Worm (Caenorhabditis elegans) whole organism, L2 larva: ENCODE results near the gene F52C12.6.

Source experiments
- F13H6.1 ChIP-seq: sonication (generic microtip); optimal IDR thresholded peaks from 2 replicates; lab custom pipeline; 2016; ENCODE audit warnings: missing genetic modification characterization, missing compliant biosample characterization
- ZK546.5 ChIP-seq: sonication (generic microtip); optimal IDR thresholded peaks from 2 replicates; lab custom pipeline; 2017; ENCODE audit warnings: missing biosample characterization, missing genetic modification characterization
- alr-1 ChIP-seq: fragments of 150-350 bp; optimal IDR thresholded peaks from 2 replicates; lab custom pipeline; 2014; ENCODE audit warnings: missing biosample characterization, missing genetic modification characterization
- aly-2 ChIP-seq: fragments of 150-350 bp; optimal IDR thresholded peaks from 2 replicates; lab custom pipeline; 2014; ENCODE audit warnings: missing biosample characterization, missing genetic modification characterization
- crh-2 ChIP-seq: sonication (generic microtip); optimal IDR thresholded peaks from 2 replicates; lab custom pipeline; 2017; ENCODE audit warnings: missing biosample characterization, missing genetic modification characterization
- dmd-4 ChIP-seq: sonication (generic microtip); optimal IDR thresholded peaks from 2 replicates; lab custom pipeline; 2017; ENCODE audit warnings: missing biosample characterization, missing genetic modification characterization
- elt-3 ChIP-seq: sonication (generic microtip); optimal IDR thresholded peaks from 2 replicates; lab custom pipeline; 2017; ENCODE audit warnings: missing biosample characterization, missing genetic modification characterization
- nhr-11 ChIP-seq: fragments of 150-350 bp; optimal IDR thresholded peaks from 2 replicates; lab custom pipeline; 2014; ENCODE audit warnings: missing biosample characterization, missing genetic modification characterization
- nhr-129 ChIP-seq: fragments of 150-350 bp; optimal IDR thresholded peaks from 2 replicates; lab custom pipeline; 2014; ENCODE audit warnings: missing biosample characterization, missing genetic modification characterization
- nhr-21 ChIP-seq: fragments of 150-350 bp; optimal IDR thresholded peaks from 2 replicates; lab custom pipeline; 2014; ENCODE audit warnings: missing biosample characterization, missing genetic modification characterization
- nhr-23 ChIP-seq: fragments of 150-350 bp; optimal IDR thresholded peaks from 2 replicates; lab custom pipeline; 2014; ENCODE audit warnings: missing biosample characterization, missing genetic modification reagents, missing genetic modification characterization
- nhr-25 ChIP-seq: fragments of 150-350 bp; sonication (generic microtip); optimal IDR thresholded peaks from 3 replicates; lab custom pipeline; 2014; ENCODE audit warnings: missing biosample characterization, missing genetic modification characterization
- nhr-77 ChIP-seq: fragments of 150-350 bp; optimal IDR thresholded peaks from 2 replicates; lab custom pipeline; 2014; ENCODE audit warnings: missing biosample characterization, missing genetic modification characterization
- sma-3 ChIP-seq: sonication (generic microtip); optimal IDR thresholded peaks from 2 replicates; lab custom pipeline; 2016; ENCODE audit warnings: missing genetic modification reagents, missing genetic modification characterization, missing compliant biosample characterization
- sma-9 ChIP-seq, 2 experiments: fragments of 150-350 bp in 1 of 2; sonication (generic microtip) in 1 of 2; optimal IDR thresholded peaks; 2 replicates each; lab custom pipeline; 2014 to 2016; ENCODE audit warnings: missing genetic modification characterization in 2 of 2, mild to moderate bottlenecking in 1 of 2, missing biosample characterization in 1 of 2, missing compliant biosample characterization in 1 of 2, missing genetic modification reagents in 1 of 2, moderate library complexity in 1 of 2
- unc-62 ChIP-seq: fragments of 150-350 bp; optimal IDR thresholded peaks from 2 replicates; lab custom pipeline; 2014; ENCODE audit warnings: missing biosample characterization, missing genetic modification reagents, missing genetic modification characterization
- ztf-1 ChIP-seq: fragments of 200-800 bp; sonication (Bioruptor generic); conservative IDR thresholded peaks from 2 replicates; pipeline ENCODE4 v1.3.6; 2022; ENCODE audit warnings: missing genetic modification characterization, missing compliant biosample characterization
- ztf-11 ChIP-seq: sonication (generic microtip); optimal IDR thresholded peaks from 2 replicates; lab custom pipeline; 2017; ENCODE audit warnings: missing biosample characterization, missing genetic modification characterization

The F52C12.6 gene

DNA sequence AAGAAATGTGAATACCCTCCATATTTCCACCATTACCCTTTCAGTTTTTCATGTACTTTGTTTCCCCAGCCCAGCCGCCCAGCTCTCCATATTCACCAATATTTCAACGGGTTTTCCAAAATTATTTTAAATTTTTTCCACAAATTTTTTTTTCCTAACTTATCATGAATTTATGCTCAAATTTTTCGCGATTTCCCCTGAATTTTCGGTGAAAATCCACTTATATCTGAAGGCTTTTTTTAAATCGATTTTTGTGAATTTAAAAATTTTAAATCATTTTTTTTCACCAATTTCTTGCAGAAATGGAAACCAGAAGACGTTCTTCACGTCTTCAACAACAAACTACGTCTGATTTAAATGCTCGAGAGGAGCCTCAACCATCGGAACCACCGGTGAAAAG lies 36.3 kb downstream of the F52C12.6 start, which contains the start of gene xpc-1:
xpc-1 (plus strand) TSS at position 301 of the 400 bp plus-strand sequence.
- TF ChIP-seq nhr-77 (tag; lab: Kevin White, UChicago) (no peak), crh-2 (tag; lab: Kevin White, UChicago) (no peak)

- TF ChIP-seq ZK546.5 (tag; lab: Kevin White, UChicago) = no peak
- no peak for TF ChIP-seq nhr-23 (tag; lab: Kevin White, UChicago)
- TF ChIP-seq nhr-77 (tag; lab: Kevin White, UChicago) = no peak
- TF ChIP-seq alr-1 = no peak
- TF ChIP-seq aly-2 = no peak
- no peak for TF ChIP-seq sma-3 (GFP tag; lab: Kevin White, UChicago)
- no peak for TF ChIP-seq nhr-11
- no peak for TF ChIP-seq nhr-21 (tag; lab: Kevin White, UChicago)
- no peak for TF ChIP-seq crh-2 (tag; lab: Kevin White, UChicago)
- TF ChIP-seq sma-9 (GFP tag; optimal IDR thresholded peaks at IDR 0.05; lab: Kevin White, UChicago) = no peak
- TF ChIP-seq sma-9 (tag; optimal IDR thresholded peaks at IDR 0.05; lab: Kevin White, UChicago) = no peak
- no peak for TF ChIP-seq elt-3
- TF ChIP-seq ztf-1 = no peak
These were observed 41.3 kb downstream of the F52C12.6 start for ce11 chrIV:1997762-1998161.

DNA sequence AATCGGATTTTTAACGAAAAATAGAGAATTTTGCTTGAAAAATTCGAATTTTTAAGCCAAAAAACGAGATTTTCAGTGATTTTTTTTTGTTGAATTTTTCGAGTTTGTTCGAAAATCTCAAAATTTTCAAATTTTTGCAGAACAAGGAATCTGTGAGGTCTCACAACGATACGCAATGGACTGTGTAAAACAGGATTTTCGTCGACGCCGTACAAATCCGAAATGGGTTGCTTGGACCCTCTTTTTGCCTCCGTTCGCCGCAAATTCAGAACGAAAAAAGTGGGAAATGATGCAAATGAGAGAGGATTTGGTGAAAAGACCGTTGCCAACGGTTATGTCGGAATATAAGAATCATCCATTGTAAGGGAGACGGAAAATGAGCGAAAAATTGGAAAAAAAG lies 45.8 kb downstream of the F52C12.6 start:
- TF ChIP-seq nhr-25 (tag; lab: Kevin White, UChicago) (no peak), dmd-4 (tag; lab: Kevin White, UChicago) (no peak), ztf-1 (no peak), crh-2 (tag; lab: Kevin White, UChicago) (no peak)

DNA sequence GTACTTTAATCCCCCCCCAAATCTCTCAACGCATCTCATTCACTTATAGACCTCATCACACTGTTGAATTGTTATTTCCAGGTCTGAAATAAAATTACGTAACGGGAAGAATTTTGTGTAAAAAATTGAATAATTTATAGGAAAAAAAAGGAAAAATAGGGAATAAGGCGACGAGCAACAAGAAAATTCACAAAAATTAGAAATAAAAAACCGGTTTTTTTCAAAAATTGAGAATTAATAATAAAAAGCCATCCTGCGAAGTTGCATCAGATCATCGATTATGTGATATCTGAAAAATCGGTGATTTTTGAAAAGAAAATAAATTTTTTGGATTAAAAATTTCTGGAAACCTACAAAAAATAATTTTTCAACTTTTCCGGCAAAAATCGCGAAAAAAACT lies 52.4 kb downstream of the F52C12.6 start:
- TF ChIP-seq ztf-1 (no peak), F13H6.1 (tag; lab: Kevin White, UChicago) (no peak), nhr-129 (tag; lab: Kevin White, UChicago) (no peak), ztf-11 (no peak), unc-62 (GFP tag; lab: Kevin White, UChicago) (no peak), alr-1 (no peak)
